Worm (Caenorhabditis elegans): ENCODE data around the gene nlp-69.

ce11 chrV:20125137-20125536 is 30.3 kb upstream of the nlp-69 start:
- TF ChIP-seq B0310.2 (tag; optimal IDR thresholded peaks at IDR 0.05), result no peak
- TF ChIP-seq flt-1 (GFP tag; IDR thresholded peaks at IDR 0.05), result no peak

Data from whole organism, early embryonic.